Worm (Caenorhabditis elegans) whole organism, L1 larva: Measurements from ENCODE around the gene F11G11.15.

Source experiments
- C16A3.4 ChIP-seq: fragments of 150-350 bp; optimal IDR thresholded peaks from 2 replicates; lab custom pipeline; 2014; ENCODE audit warnings: missing biosample characterization, missing genetic modification characterization
- C34B4.2 ChIP-seq: sonication (generic microtip); optimal IDR thresholded peaks from 2 replicates; lab custom pipeline; 2017; ENCODE audit warnings: mild to moderate bottlenecking, missing genetic modification characterization, missing compliant biosample characterization
- F16B12.6 ChIP-seq: fragments of 150-350 bp; optimal IDR thresholded peaks from 2 replicates; lab custom pipeline; 2014; ENCODE audit warnings: missing biosample characterization, missing genetic modification characterization
- Y116A8C.19 ChIP-seq: sonication (generic microtip); optimal IDR thresholded peaks from 2 replicates; lab custom pipeline; 2016; ENCODE audit warnings: missing compliant biosample characterization, missing genetic modification characterization, borderline replicate concordance
- aly-2 ChIP-seq: fragments of 150-350 bp; optimal IDR thresholded peaks from 2 replicates; lab custom pipeline; 2014; ENCODE audit warnings: missing biosample characterization, missing genetic modification characterization
- ceh-82 ChIP-seq, 3 experiments: fragments of 150-350 bp in 1 of 3; sonication (generic microtip) in 2 of 3; optimal IDR thresholded peaks; 2 replicates each; lab custom pipeline; 2014 to 2017; ENCODE audit warnings: missing biosample characterization in 3 of 3, missing genetic modification characterization in 3 of 3
- dpl-1 ChIP-seq, 3 experiments: fragments of 150-350 bp in 2 of 3; sonication (generic microtip) in 1 of 3; optimal IDR thresholded peaks; 2 replicates each; lab custom pipeline; 2014 to 2017; ENCODE audit warnings: missing biosample characterization in 3 of 3, missing genetic modification characterization in 3 of 3, missing genetic modification reagents in 3 of 3
- efl-1 ChIP-seq, 4 experiments: fragments of 150-350 bp; optimal IDR thresholded peaks in 3 of 4; peaks in 1 of 4; 1 replicate in 1 of 4; 2 replicates in 3 of 4; lab custom pipeline; 2014; ENCODE audit warnings: missing biosample characterization in 2 of 4, missing genetic modification characterization in 2 of 4, missing genetic modification reagents in 2 of 4
- efl-3 ChIP-seq: fragments of 200-800 bp; sonication (Bioruptor generic); optimal IDR thresholded peaks from 2 replicates; lab custom pipeline; 2018; ENCODE audit warnings: mild to moderate bottlenecking, missing genetic modification characterization, missing compliant biosample characterization
- egl-13 ChIP-seq: sonication (generic microtip); optimal IDR thresholded peaks from 2 replicates; lab custom pipeline; 2016; ENCODE audit warnings: missing genotype, missing genetic modification reagents, missing genetic modification characterization, missing compliant biosample characterization
- elt-2 ChIP-seq: sonication (generic microtip); optimal IDR thresholded peaks from 2 replicates; lab custom pipeline; 2016; ENCODE audit warnings: missing genetic modification characterization, mild to moderate bottlenecking, inconsistent platforms, missing compliant biosample characterization, missing genetic modification reagents
- ets-5 ChIP-seq: fragments of 200-800 bp; sonication (Bioruptor generic); IDR thresholded peaks from 2 replicates; pipeline ENCODE4 v1.3.6; 2022; ENCODE audit warnings: missing genetic modification characterization, missing compliant biosample characterization
- fkh-4 ChIP-seq: sonication (generic microtip); optimal IDR thresholded peaks from 2 replicates; lab custom pipeline; 2016; ENCODE audit warnings: missing compliant biosample characterization, missing genetic modification characterization, borderline replicate concordance
- fos-1 ChIP-seq: fragments of 150-350 bp; optimal IDR thresholded peaks from 2 replicates; lab custom pipeline; 2014; ENCODE audit warnings: missing biosample characterization, missing genetic modification characterization
- hlh-17 ChIP-seq: fragments of 200-800 bp; sonication (Bioruptor generic); optimal IDR thresholded peaks from 2 replicates; lab custom pipeline; 2018; ENCODE audit warnings: missing genetic modification characterization, mild to moderate bottlenecking, missing compliant biosample characterization, moderate library complexity, borderline replicate concordance
- hlh-4 ChIP-seq: sonication (generic microtip); optimal IDR thresholded peaks from 2 replicates; lab custom pipeline; 2016; ENCODE audit warnings: mild to moderate bottlenecking, missing genetic modification characterization, missing compliant biosample characterization
- jun-1 ChIP-seq: fragments of 150-350 bp; optimal IDR thresholded peaks from 2 replicates; lab custom pipeline; 2014; ENCODE audit warnings: missing biosample characterization, missing genetic modification reagents, missing genetic modification characterization
- lin-35 ChIP-seq, 2 experiments: fragments of 150-350 bp; optimal IDR thresholded peaks; 2 replicates each; lab custom pipeline; 2014; ENCODE audit warnings: missing biosample characterization in 2 of 2, missing genetic modification characterization in 2 of 2, missing genetic modification reagents in 2 of 2
- lin-39 ChIP-seq: fragments of 150-350 bp; optimal IDR thresholded peaks from 2 replicates; lab custom pipeline; 2014; ENCODE audit warnings: missing biosample characterization, missing genetic modification reagents, missing genetic modification characterization
- lir-3 ChIP-seq: sonication (generic microtip); optimal IDR thresholded peaks from 2 replicates; lab custom pipeline; 2016; ENCODE audit warnings: mild to moderate bottlenecking, missing genetic modification characterization, moderate library complexity, missing compliant biosample characterization; ENCODE audit not compliant: poor library complexity
- mdl-1 ChIP-seq, 2 experiments: fragments of 150-350 bp; optimal IDR thresholded peaks; 2 replicates each; lab custom pipeline; 2014 to 2017; ENCODE audit warnings: missing biosample characterization in 2 of 2, missing genetic modification characterization in 2 of 2, inconsistent platforms in 1 of 2
- mef-2 ChIP-seq: fragments of 150-350 bp; optimal IDR thresholded peaks from 2 replicates; lab custom pipeline; 2014; ENCODE audit warnings: missing biosample characterization, missing genetic modification characterization
- nhr-20 ChIP-seq: sonication (generic microtip); optimal IDR thresholded peaks from 2 replicates; lab custom pipeline; 2016; ENCODE audit warnings: mild to moderate bottlenecking, missing genetic modification characterization, missing compliant biosample characterization
- nhr-76 ChIP-seq: sonication (generic microtip); optimal IDR thresholded peaks from 2 replicates; lab custom pipeline; 2017; ENCODE audit warnings: missing biosample characterization, missing genetic modification characterization
- nhr-77 ChIP-seq: fragments of 150-350 bp; optimal IDR thresholded peaks from 2 replicates; lab custom pipeline; 2014; ENCODE audit warnings: missing biosample characterization, missing genetic modification characterization
- nhr-85 ChIP-seq: sonication (generic microtip); peaks from one replicate; lab custom pipeline; 2016; ENCODE audit warnings: missing genetic modification characterization, inconsistent platforms, missing compliant biosample characterization
- nhr-90 ChIP-seq: sonication (generic microtip); optimal IDR thresholded peaks from 2 replicates; lab custom pipeline; 2016; ENCODE audit warnings: mild to moderate bottlenecking, missing genetic modification characterization, missing compliant biosample characterization; ENCODE audit not compliant: poor library complexity
- pag-3 ChIP-seq: sonication (generic microtip); optimal IDR thresholded peaks from 2 replicates; lab custom pipeline; 2017; ENCODE audit warnings: missing genetic modification characterization, mild to moderate bottlenecking, missing compliant biosample characterization, antibody characterized with exemption, borderline replicate concordance; ENCODE audit not compliant: insufficient read depth
- skn-1 ChIP-seq: fragments of 150-350 bp; optimal IDR thresholded peaks from 2 replicates; lab custom pipeline; 2014; ENCODE audit warnings: missing biosample characterization, missing genetic modification characterization
- snu-23 ChIP-seq: sonication (generic microtip); optimal IDR thresholded peaks from 2 replicates; lab custom pipeline; 2016; ENCODE audit warnings: missing genetic modification characterization, missing compliant biosample characterization
- sox-4 ChIP-seq: sonication (generic microtip); optimal IDR thresholded peaks from 2 replicates; lab custom pipeline; 2016; ENCODE audit warnings: missing genetic modification characterization, missing compliant biosample characterization
- sptf-1 ChIP-seq: fragments of 150-350 bp; optimal IDR thresholded peaks from 2 replicates; lab custom pipeline; 2014; ENCODE audit warnings: missing biosample characterization, missing genetic modification characterization
- tbx-2 ChIP-seq: sonication (generic microtip); optimal IDR thresholded peaks from 2 replicates; lab custom pipeline; 2016; ENCODE audit warnings: missing genetic modification characterization, missing compliant biosample characterization
- tlp-1 ChIP-seq: fragments of 150-350 bp; optimal IDR thresholded peaks from 2 replicates; lab custom pipeline; 2014; ENCODE audit warnings: missing biosample characterization, missing genetic modification characterization
- unc-30 ChIP-seq: sonication (generic microtip); optimal IDR thresholded peaks from 2 replicates; lab custom pipeline; 2017; ENCODE audit warnings: missing biosample characterization, missing genetic modification characterization
- unc-62 ChIP-seq: fragments of 150-350 bp; optimal IDR thresholded peaks from 2 replicates; lab custom pipeline; 2014; ENCODE audit warnings: missing biosample characterization, missing genetic modification reagents, missing genetic modification characterization
- unc-86 ChIP-seq: sonication (generic microtip); optimal IDR thresholded peaks from 2 replicates; lab custom pipeline; 2016; ENCODE audit warnings: missing genetic modification characterization, missing compliant biosample characterization
- xbp-1 ChIP-seq: sonication (generic microtip); optimal IDR thresholded peaks from 2 replicates; lab custom pipeline; 2016; ENCODE audit warnings: missing genetic modification characterization, missing compliant biosample characterization
- zip-4 ChIP-seq: fragments of 200-800 bp; sonication (Bioruptor generic); optimal IDR thresholded peaks from 2 replicates; lab custom pipeline; 2018; ENCODE audit warnings: mild to moderate bottlenecking, missing genetic modification characterization, moderate library complexity, missing compliant biosample characterization
- ztf-4 ChIP-seq: fragments of 150-350 bp; optimal IDR thresholded peaks from 2 replicates; lab custom pipeline; 2014; ENCODE audit warnings: missing biosample characterization, missing genetic modification characterization

F11G11.15 gene

ce11 chrII:4882498-4882897 lies 7.9 kb downstream of the F11G11.15 start:
- TF ChIP-seq C16A3.4 (tag; lab: Kevin White, UChicago) (no peak), hlh-4 (tag; lab: Kevin White, UChicago) (no peak), nhr-20 (tag; lab: Kevin White, UChicago) (peak; percentile 39), unc-62 (GFP tag; lab: Kevin White, UChicago) (no peak)

- TF ChIP-seq ztf-4 (tag; lab: Kevin White, UChicago) (no peak), unc-30 (tag; lab: Kevin White, UChicago) (no peak), pag-3 (no peak), elt-2 (tag; lab: Kevin White, UChicago) (peak; percentile 10)
Measured at ce11 chrII:4883412-4883811, 8.8 kb downstream of the F11G11.15 start, which contains the start of gene gst-8. Gene gst-8, plus strand, starts transcription at chrII:4883712.

ce11 chrII:4884403-4884802 lies 9.8 kb downstream of the F11G11.15 start:
- TF ChIP-seq fos-1 (tag; lab: Kevin White, UChicago) (no peak), efl-1 (optimal IDR thresholded peaks at IDR 0.05; lab: Kevin White, UChicago) (no peak), efl-1 (GFP tag; optimal IDR thresholded peaks at IDR 0.05 in 1 of 2; lab: Kevin White, UChicago) (peak in 1 of 2 experiments; percentile 52), sox-4 (tag; lab: Kevin White, UChicago) (no peak)

- TF ChIP-seq tbx-2 = no peak
- TF ChIP-seq efl-3 (GFP tag; lab: Kevin White, UChicago) = no peak
- no peak for TF ChIP-seq lin-39 (tag; lab: Kevin White, UChicago)
- TF ChIP-seq C34B4.2 (tag; lab: Kevin White, UChicago) = no peak
- no peak for TF ChIP-seq egl-13 (tag; lab: Kevin White, UChicago)
- TF ChIP-seq mdl-1 (tag; optimal IDR thresholded peaks at IDR 0.05; lab: Kevin White, UChicago) = no peak
- no peak for TF ChIP-seq nhr-90 (tag; lab: Kevin White, UChicago)
- TF ChIP-seq nhr-85 (tag; lab: Kevin White, UChicago) = no peak
- TF ChIP-seq ztf-4 (tag; lab: Kevin White, UChicago) = no peak
- TF ChIP-seq nhr-77 (tag; lab: Kevin White, UChicago) = no peak
- TF ChIP-seq hlh-17 (GFP tag; lab: Kevin White, UChicago) = no peak
- TF ChIP-seq, all 84 proteins: peak for 0
Measured at ce11 chrII:4885976-4886375, 11.3 kb downstream of the F11G11.15 start, which contains the start of gene R05F9.7. Gene R05F9.7, plus strand, starts transcription at chrII:4886276.

ce11 chrII:4888527-4889487 lies 14.2 kb downstream of the F11G11.15 start, which contains the start of gene pgm-1:
Gene pgm-1, plus strand, starts transcription at chrII:4889437.
- TF ChIP-seq ceh-82 (tag; optimal IDR thresholded peaks at IDR 0.05; lab: Kevin White, UChicago) (no peak), aly-2 (no peak), hlh-17 (GFP tag; lab: Kevin White, UChicago) (no peak), nhr-85 (tag; lab: Kevin White, UChicago) (peak; percentile 6), efl-3 (GFP tag; lab: Kevin White, UChicago) (no peak), egl-13 (tag; lab: Kevin White, UChicago) (no peak), skn-1 (tag; lab: Kevin White, UChicago) (no peak), ztf-4 (tag; lab: Kevin White, UChicago) (no peak), F16B12.6 (no peak), lir-3 (tag; lab: Kevin White, UChicago) (no peak), tlp-1 (tag; lab: Kevin White, UChicago) (no peak), sox-4 (tag; lab: Kevin White, UChicago) (no peak), snu-23 (peak; percentile 45), unc-86 (tag; lab: Kevin White, UChicago) (no peak), fkh-4 (tag; lab: Kevin White, UChicago) (no peak), xbp-1 (tag; lab: Kevin White, UChicago) (no peak), zip-4 (GFP tag; lab: Kevin White, UChicago) (no peak), dpl-1 (GFP tag; optimal IDR thresholded peaks at IDR 0.05; lab: Kevin White, UChicago) (peak in 2 of 3 experiments; percentile 16 to 38), sptf-1 (tag; lab: Kevin White, UChicago) (no peak), nhr-77 (tag; lab: Kevin White, UChicago) (no peak), Y116A8C.19 (no peak), jun-1 (tag; lab: Kevin White, UChicago) (no peak), mef-2 (tag; lab: Kevin White, UChicago) (no peak), lin-35 (GFP tag; optimal IDR thresholded peaks at IDR 0.05; lab: Kevin White, UChicago) (peak in 1 of 2 experiments; percentile 35), pag-3 (peak; percentile 41), nhr-76 (tag; lab: Kevin White, UChicago) (no peak), hlh-4 (tag; lab: Kevin White, UChicago) (no peak), ets-5 (no peak)
